Worm (Caenorhabditis elegans) whole organism, early embryonic: ENCODE data around the gene C30B5.17.

ENCODE experiments used
- B0310.2 ChIP-seq: sonication (generic microtip); optimal IDR thresholded peaks from 2 replicates; lab custom pipeline; 2016; ENCODE audit warnings: mild to moderate bottlenecking, missing genetic modification characterization, missing compliant biosample characterization
- F13C5.2 ChIP-seq: sonication (generic microtip); optimal IDR thresholded peaks from 2 replicates; lab custom pipeline; 2017; ENCODE audit warnings: mild to moderate bottlenecking, missing genetic modification characterization, inconsistent platforms, missing compliant biosample characterization
- ama-1 ChIP-seq: fragments of 150-350 bp; optimal IDR thresholded peaks from 2 replicates; lab custom pipeline; 2014
- ceh-13 ChIP-seq: fragments of 200-800 bp; sonication (Bioruptor generic); optimal IDR thresholded peaks from 2 replicates; lab custom pipeline; 2018; ENCODE audit warnings: mild to moderate bottlenecking, missing genetic modification characterization, missing compliant biosample characterization
- ceh-36 ChIP-seq: sonication (generic microtip); optimal IDR thresholded peaks from 2 replicates; lab custom pipeline; 2016; ENCODE audit warnings: missing genetic modification characterization, inconsistent platforms, missing compliant biosample characterization
- flt-1 ChIP-seq: fragments of 200-800 bp; sonication (Bioruptor generic); IDR thresholded peaks from 2 replicates; pipeline ENCODE4 v1.3.6; 2022; ENCODE audit warnings: missing genetic modification characterization, missing compliant biosample characterization
- hmbx-1 ChIP-seq: sonication (generic microtip); optimal IDR thresholded peaks from 2 replicates; lab custom pipeline; 2016; ENCODE audit warnings: mild to moderate bottlenecking, missing genetic modification characterization, missing compliant biosample characterization
- hmg-4 ChIP-seq: fragments of 200-800 bp; sonication (Bioruptor generic); optimal IDR thresholded peaks from 2 replicates; lab custom pipeline; 2018; ENCODE audit warnings: mild to moderate bottlenecking, missing genetic modification characterization, missing compliant biosample characterization
- pes-1 ChIP-seq: fragments of 200-800 bp; sonication (Bioruptor generic); IDR thresholded peaks from 2 replicates; pipeline ENCODE4 v1.3.6; 2022; ENCODE audit warnings: missing genetic modification reagents, missing genetic modification characterization, missing compliant biosample characterization
- scrt-1 ChIP-seq: fragments of 200-800 bp; sonication (Bioruptor generic); IDR thresholded peaks from 2 replicates; pipeline ENCODE4 v1.3.6; 2022; ENCODE audit warnings: missing genetic modification characterization, missing compliant biosample characterization
- sea-1 ChIP-seq: fragments of 200-800 bp; sonication (Bioruptor generic); conservative IDR thresholded peaks from 2 replicates; pipeline ENCODE4 v1.3.6; 2022; ENCODE audit warnings: missing genetic modification characterization, missing compliant biosample characterization
- tbx-11 ChIP-seq: fragments of 200-800 bp; sonication (Bioruptor generic); IDR thresholded peaks from 2 replicates; pipeline ENCODE4 v1.3.6; 2022; ENCODE audit warnings: missing genetic modification characterization, missing compliant biosample characterization
- tbx-37 ChIP-seq: fragments of 200-800 bp; sonication (Bioruptor generic); conservative IDR thresholded peaks from 2 replicates; pipeline ENCODE4 v1.3.6; 2022; ENCODE audit warnings: missing genetic modification reagents, missing genetic modification characterization, missing compliant biosample characterization
- tra-4 ChIP-seq: sonication (generic microtip); optimal IDR thresholded peaks from 2 replicates; lab custom pipeline; 2017; ENCODE audit warnings: missing genetic modification characterization, missing compliant biosample characterization

DNA sequence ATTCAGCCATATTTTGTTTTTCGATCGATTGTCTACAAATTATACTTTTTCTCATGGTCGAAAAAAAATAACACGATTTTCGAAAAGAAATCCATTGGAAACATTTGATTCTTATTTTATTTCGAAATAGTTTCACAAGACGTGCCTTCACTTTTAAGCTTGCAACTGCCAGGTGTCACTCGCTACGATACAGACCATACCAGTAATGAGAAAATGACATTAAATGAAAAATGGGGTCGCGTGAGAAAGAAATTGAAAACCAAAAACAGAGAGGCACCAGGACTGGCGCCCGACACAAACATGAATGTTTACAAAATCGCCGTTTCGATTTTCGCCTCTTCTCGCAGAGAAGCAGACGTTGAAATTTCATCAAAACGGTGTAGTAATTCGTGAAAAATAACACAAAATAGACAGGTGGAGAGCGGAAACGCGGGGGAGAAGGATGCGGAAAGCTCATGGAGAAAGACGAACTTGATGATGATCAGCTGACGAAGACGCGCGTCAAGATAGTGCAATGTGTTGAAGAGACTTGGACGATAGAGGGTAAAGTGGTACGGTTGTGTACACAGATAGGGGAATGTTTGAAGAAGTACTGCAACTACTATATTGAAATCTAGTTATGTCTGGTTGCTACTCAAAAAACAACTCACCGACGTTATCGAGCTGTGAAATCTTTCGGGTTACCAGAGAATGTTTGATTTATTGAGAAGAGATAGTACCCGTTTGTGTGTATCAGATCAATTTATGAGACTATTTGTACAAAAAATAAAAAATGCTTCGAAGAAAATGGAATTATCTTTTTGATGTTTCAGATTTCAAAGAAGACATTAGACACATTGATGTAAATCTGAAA, 33.5 kb upstream of the C30B5.17 start:
- TF ChIP-seq ama-1 (no peak), tra-4 (tag; lab: Kevin White, UChicago) (no peak), sea-1 (no peak), ceh-36 (tag; lab: Kevin White, UChicago) (no peak), ceh-13 (no peak), B0310.2 (tag; lab: Kevin White, UChicago) (no peak), pes-1 (GFP tag; lab: Robert Waterston, UW) (no peak), hmg-4 (no peak), tbx-11 (GFP tag; lab: Robert Waterston, UW) (no peak), tbx-37 (GFP tag; lab: Robert Waterston, UW) (no peak), hmbx-1 (no peak), F13C5.2 (tag; lab: Kevin White, UChicago) (no peak), scrt-1 (GFP tag; lab: Robert Waterston, UW) (no peak), flt-1 (no peak)
